Worm (Caenorhabditis elegans) whole organism, L4 larva: ENCODE measurements around the gene chil-21.
"Not testable (repeated sequence)": the region's sequence is repeated elsewhere in the genome, so short reads cannot be mapped to it uniquely, and the experiment has no call there.

ENCODE experiments used
- D1046.2 ChIP-seq: fragments of 200-800 bp; sonication (Bioruptor generic); IDR thresholded peaks from 2 replicates; pipeline ENCODE4 v1.3.6; 2022; ENCODE audit warnings: missing genetic modification characterization, missing compliant biosample characterization
- F37D6.2 ChIP-seq: sonication (generic microtip); optimal IDR thresholded peaks from 2 replicates; lab custom pipeline; 2016; ENCODE audit warnings: mild to moderate bottlenecking, missing genetic modification characterization, missing compliant biosample characterization
- F49E8.2 ChIP-seq: sonication (generic microtip); optimal IDR thresholded peaks from 2 replicates; lab custom pipeline; 2016; ENCODE audit warnings: missing compliant biosample characterization, mild to moderate bottlenecking, missing genetic modification characterization, borderline replicate concordance
- T20F7.1 ChIP-seq: fragments of 200-800 bp; sonication (Bioruptor generic); optimal IDR thresholded peaks from 2 replicates; lab custom pipeline; 2018; ENCODE audit warnings: mild to moderate bottlenecking, missing genetic modification characterization, missing compliant biosample characterization
- Y48G9A.11 ChIP-seq: fragments of 200-800 bp; sonication (Bioruptor generic); IDR thresholded peaks from 2 replicates; pipeline ENCODE4 v1.3.6; 2022; ENCODE audit warnings: missing genetic modification reagents, missing genetic modification characterization, missing compliant biosample characterization
- Y5F2A.4 ChIP-seq: fragments of 200-800 bp; sonication (Bioruptor generic); optimal IDR thresholded peaks from 2 replicates; lab custom pipeline; 2018; ENCODE audit warnings: mild to moderate bottlenecking, missing genetic modification characterization, missing compliant biosample characterization
- ZK546.5 ChIP-seq, 2 experiments: sonication (generic microtip); optimal IDR thresholded peaks; 2 replicates each; lab custom pipeline; 2017; ENCODE audit warnings: missing biosample characterization in 2 of 2, missing genetic modification characterization in 2 of 2
- aly-2 ChIP-seq: sonication (generic microtip); optimal IDR thresholded peaks from 2 replicates; lab custom pipeline; 2018; ENCODE audit warnings: missing biosample characterization, missing genetic modification characterization
- ama-1 ChIP-seq: fragments of 150-350 bp; optimal IDR thresholded peaks from 2 replicates; lab custom pipeline; 2014; ENCODE audit warnings: inconsistent platforms, mixed read lengths
- ces-1 ChIP-seq: fragments of 150-350 bp; sonication (generic microtip); optimal IDR thresholded peaks from 4 replicates; lab custom pipeline; 2014; ENCODE audit warnings: missing biosample characterization, missing genetic modification reagents, missing genetic modification characterization
- daf-19 ChIP-seq: fragments of 200-800 bp; sonication (Bioruptor generic); conservative IDR thresholded peaks from 2 replicates; pipeline ENCODE4 v1.3.6; 2022; ENCODE audit warnings: missing genetic modification characterization, missing compliant biosample characterization
- daf-8 ChIP-seq: fragments of 200-800 bp; sonication (Bioruptor generic); IDR thresholded peaks from 2 replicates; pipeline ENCODE4 v1.3.6; 2022; ENCODE audit warnings: missing genetic modification characterization, missing compliant biosample characterization
- dmd-6 ChIP-seq: fragments of 200-800 bp; sonication (Bioruptor generic); IDR thresholded peaks from 2 replicates; pipeline ENCODE4 v1.3.6; 2022; ENCODE audit warnings: missing genetic modification reagents, missing genetic modification characterization, missing compliant biosample characterization
- dmd-8 ChIP-seq: fragments of 200-800 bp; sonication (Bioruptor generic); IDR thresholded peaks from 2 replicates; pipeline ENCODE4 v1.3.6; 2022; ENCODE audit warnings: missing genetic modification characterization, missing compliant biosample characterization
- dve-1 ChIP-seq: sonication (generic microtip); optimal IDR thresholded peaks from 2 replicates; lab custom pipeline; 2017; ENCODE audit warnings: antibody characterized with exemption, mild to moderate bottlenecking, missing genetic modification characterization, missing compliant biosample characterization; ENCODE audit not compliant: insufficient read depth
- egl-43 ChIP-seq: fragments of 200-800 bp; sonication (Bioruptor generic); IDR thresholded peaks from 2 replicates; pipeline ENCODE4 v1.3.6; 2022; ENCODE audit warnings: missing genetic modification reagents, missing genetic modification characterization, missing compliant biosample characterization
- fkh-10 ChIP-seq: fragments of 150-350 bp; optimal IDR thresholded peaks from 2 replicates; lab custom pipeline; 2014; ENCODE audit warnings: missing biosample characterization, missing genetic modification reagents, missing genetic modification characterization
- gei-8 ChIP-seq: fragments of 200-800 bp; sonication (Bioruptor generic); optimal IDR thresholded peaks from 2 replicates; lab custom pipeline; 2018; ENCODE audit warnings: mild to moderate bottlenecking, missing genetic modification characterization, missing compliant biosample characterization
- hlh-11 ChIP-seq: fragments of 200-800 bp; sonication (Bioruptor generic); optimal IDR thresholded peaks from 2 replicates; lab custom pipeline; 2018; ENCODE audit warnings: mild to moderate bottlenecking, missing genetic modification characterization, missing compliant biosample characterization
- lin-1 ChIP-seq: fragments of 200-800 bp; sonication (Bioruptor generic); IDR thresholded peaks from 2 replicates; pipeline ENCODE4 v1.3.6; 2022; ENCODE audit warnings: missing genetic modification reagents, missing genetic modification characterization, missing compliant biosample characterization
- lin-15B ChIP-seq: fragments of 150-350 bp; sonication (generic microtip); optimal IDR thresholded peaks from 3 replicates; lab custom pipeline; 2014; ENCODE audit warnings: missing biosample characterization, missing genetic modification characterization
- lin-38 ChIP-seq: fragments of 200-800 bp; sonication (Bioruptor generic); IDR thresholded peaks from 2 replicates; pipeline ENCODE4 v1.3.6; 2022; ENCODE audit warnings: missing genetic modification reagents, missing genetic modification characterization, missing compliant biosample characterization
- lir-3 ChIP-seq: sonication (generic microtip); optimal IDR thresholded peaks from 2 replicates; lab custom pipeline; 2016; ENCODE audit warnings: mild to moderate bottlenecking, missing genetic modification characterization, missing compliant biosample characterization
- mdl-1 ChIP-seq, 2 experiments: fragments of 150-350 bp in 1 of 2; sonication (generic microtip) in 1 of 2; optimal IDR thresholded peaks; 2 replicates each; lab custom pipeline; 2014 to 2017; ENCODE audit warnings: missing biosample characterization in 2 of 2, missing genetic modification characterization in 2 of 2
- mxl-2 ChIP-seq: fragments of 200-800 bp; sonication (Bioruptor generic); conservative IDR thresholded peaks from 2 replicates; pipeline ENCODE4 v1.3.6; 2022; ENCODE audit warnings: missing genetic modification reagents, missing genetic modification characterization, missing compliant biosample characterization
- nhr-237 ChIP-seq: sonication (generic microtip); optimal IDR thresholded peaks from 2 replicates; lab custom pipeline; 2017; ENCODE audit warnings: missing biosample characterization, missing genetic modification characterization
- nhr-28 ChIP-seq: fragments of 150-350 bp; optimal IDR thresholded peaks from 2 replicates; lab custom pipeline; 2014; ENCODE audit warnings: missing biosample characterization, missing genetic modification characterization
- nhr-41 ChIP-seq: fragments of 200-800 bp; sonication (Bioruptor generic); IDR thresholded peaks from 2 replicates; pipeline ENCODE4 v1.3.6; 2022; ENCODE audit warnings: missing genetic modification reagents, missing genetic modification characterization, missing compliant biosample characterization
- nhr-42 ChIP-seq: fragments of 200-800 bp; sonication (Bioruptor generic); IDR thresholded peaks from 2 replicates; pipeline ENCODE4 v1.3.6; 2022; ENCODE audit warnings: missing genetic modification characterization, missing compliant biosample characterization
- nhr-6 ChIP-seq: fragments of 150-350 bp; optimal IDR thresholded peaks from 2 replicates; lab custom pipeline; 2014; ENCODE audit warnings: missing biosample characterization, missing genetic modification characterization
- php-3 ChIP-seq: fragments of 200-800 bp; sonication (Bioruptor generic); IDR thresholded peaks from 2 replicates; pipeline ENCODE4 v1.3.6; 2022; ENCODE audit warnings: missing genetic modification reagents, missing genetic modification characterization, missing compliant biosample characterization
- pqm-1 ChIP-seq: sonication (generic microtip); optimal IDR thresholded peaks from 2 replicates; lab custom pipeline; 2017; ENCODE audit warnings: missing biosample characterization, missing genetic modification characterization
- sdz-12 ChIP-seq: fragments of 200-800 bp; sonication (Bioruptor generic); optimal IDR thresholded peaks from 2 replicates; lab custom pipeline; 2018; ENCODE audit warnings: mild to moderate bottlenecking, missing genetic modification characterization, missing compliant biosample characterization
- skn-1 ChIP-seq: fragments of 150-350 bp; optimal IDR thresholded peaks from 2 replicates; lab custom pipeline; 2014; ENCODE audit warnings: missing biosample characterization, missing genetic modification characterization
- unc-62 ChIP-seq, 3 experiments: fragments of 150-350 bp in 1 of 3; sonication (generic microtip); optimal IDR thresholded peaks in 2 of 3; peaks in 1 of 3; 1 replicate in 1 of 3; 2 replicates in 2 of 3; lab custom pipeline; 2014 to 2017; ENCODE audit warnings: missing biosample characterization in 3 of 3, missing genetic modification characterization in 3 of 3, missing genetic modification reagents in 3 of 3, missing genotype in 1 of 3
- zag-1 ChIP-seq: fragments of 150-350 bp; optimal IDR thresholded peaks from 2 replicates; lab custom pipeline; 2014; ENCODE audit warnings: missing biosample characterization, missing genetic modification characterization
- zip-11 ChIP-seq: fragments of 200-800 bp; sonication (Bioruptor generic); IDR thresholded peaks from 2 replicates; pipeline ENCODE4 v1.3.6; 2022; ENCODE audit warnings: missing genetic modification characterization, missing compliant biosample characterization
- ztf-11 ChIP-seq: fragments of 150-350 bp; optimal IDR thresholded peaks from 2 replicates; lab custom pipeline; 2014; ENCODE audit warnings: missing biosample characterization, missing genetic modification characterization
- ztf-7 ChIP-seq: fragments of 150-350 bp; optimal IDR thresholded peaks from 2 replicates; lab custom pipeline; 2014; ENCODE audit warnings: missing biosample characterization, missing genetic modification characterization

chil-21 gene

DNA sequence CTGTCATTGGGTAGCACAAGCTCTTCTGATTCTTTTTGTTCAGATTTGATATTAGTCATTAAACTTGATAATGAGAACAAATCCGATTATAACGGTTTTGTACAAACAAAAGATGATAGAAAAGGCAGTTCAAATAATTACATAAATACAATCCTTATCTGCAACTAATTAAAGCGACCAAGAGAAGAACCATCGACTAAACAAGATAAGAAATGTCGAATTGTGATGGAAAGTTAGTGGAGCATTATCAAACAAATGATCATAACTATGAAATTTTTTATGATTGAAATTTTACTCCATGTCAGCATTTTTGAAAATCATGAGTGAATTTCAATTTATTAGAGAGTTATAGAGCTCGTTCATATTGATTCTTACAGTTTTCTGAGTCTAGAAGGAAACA lies 6.6 kb upstream of the chil-21 start, which contains the start of gene chil-23 (continued):
- TF ChIP-seq ces-1 (GFP tag; lab: Kevin White, UChicago) (no peak), daf-19 (no peak), lir-3 (tag; lab: Kevin White, UChicago) (no peak), Y5F2A.4 (GFP tag; lab: Kevin White, UChicago) (no peak), ztf-7 (tag; lab: Kevin White, UChicago) (no peak), sdz-12 (no peak), zag-1 (no peak), dmd-6 (GFP tag; lab: Robert Waterston, UW) (peak; percentile 89), gei-8 (GFP tag; lab: Kevin White, UChicago) (no peak), nhr-237 (no peak), T20F7.1 (peak; percentile 28), zip-11 (no peak), nhr-42 (GFP tag; lab: Robert Waterston, UW) (no peak)

ce11 chrII:9466095-9466494 lies 4.3 kb upstream of the chil-21 start, which contains the start of gene chil-22:
TSS of gene chil-22 (minus strand) at chrII:9466195.
- TF ChIP-seq daf-19 (no peak), lin-1 (GFP tag; lab: Robert Waterston, UW) (no peak), nhr-41 (GFP tag; lab: Robert Waterston, UW) (no peak), aly-2 (tag; lab: Kevin White, UChicago) (no peak), dmd-8 (GFP tag; lab: Robert Waterston, UW) (no peak), Y48G9A.11 (GFP tag; lab: Robert Waterston, UW) (no peak), F37D6.2 (tag; lab: Kevin White, UChicago) (no peak), F49E8.2 (tag; lab: Kevin White, UChicago) (no peak), mxl-2 (GFP tag; lab: Robert Waterston, UW) (no peak), lin-15B (tag; lab: Kevin White, UChicago) (no peak), unc-62 (GFP tag; optimal IDR thresholded peaks at IDR 0.05 in 1 of 2; lab: Kevin White, UChicago) (no peak), unc-62 (tag; optimal IDR thresholded peaks at IDR 0.05; lab: Kevin White, UChicago) (no peak), ama-1 (lab: Kevin White, UChicago) (no peak)

ce11 chrII:9459462-9459861 lies 2.3 kb downstream of the chil-21 start, which contains the start of gene R09D1.14:
TSS of gene R09D1.14 (minus strand) at chrII:9459562.
- not testable (repeated sequence) for TF ChIP-seq D1046.2 (GFP tag; lab: Robert Waterston, UW); daf-19; skn-1

DNA sequence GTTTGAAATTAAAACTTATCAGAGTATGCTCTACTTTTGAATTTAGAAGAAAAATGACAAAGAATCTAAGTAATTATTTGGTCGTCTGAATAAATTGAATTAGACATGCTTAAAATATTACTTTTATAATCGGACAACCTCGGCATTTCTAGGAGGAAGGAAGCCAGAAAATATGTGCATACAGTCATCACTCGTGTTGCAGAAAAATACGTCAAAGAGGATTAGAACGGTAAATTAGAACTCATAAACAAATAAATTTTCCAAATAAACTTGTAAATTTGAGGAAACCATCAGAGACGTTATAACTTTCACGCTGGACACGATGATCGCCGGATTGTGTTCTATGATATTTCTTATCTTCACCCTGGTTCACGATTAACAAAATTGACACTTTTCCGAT lies 7.5 kb downstream of the chil-21 start, which contains the start of gene chil-19:
Gene chil-19 (minus strand): TSS at position 101 of the 400 bp plus-strand sequence.
- TF ChIP-seq ama-1 (lab: Kevin White, UChicago), result no peak
- TF ChIP-seq pqm-1 (tag; lab: Kevin White, UChicago), result no peak
- TF ChIP-seq ZK546.5 (tag; optimal IDR thresholded peaks at IDR 0.05; lab: Kevin White, UChicago), result no peak
- TF ChIP-seq nhr-28 (tag; lab: Kevin White, UChicago), result no peak
- no peak for TF ChIP-seq ztf-11 (tag; lab: Kevin White, UChicago)
- no peak for TF ChIP-seq egl-43 (GFP tag; lab: Robert Waterston, UW)
- TF ChIP-seq dve-1 (tag; lab: Kevin White, UChicago), result no peak
- no peak for TF ChIP-seq hlh-11 (tag; lab: Kevin White, UChicago)
- TF ChIP-seq php-3, result no peak
- TF ChIP-seq lin-38, result no peak
- no peak for TF ChIP-seq daf-8 (GFP tag; lab: Robert Waterston, UW)
- TF ChIP-seq fkh-10 (GFP tag; lab: Kevin White, UChicago), result no peak
- TF ChIP-seq nhr-6, result no peak
- TF ChIP-seq nhr-42 (GFP tag; lab: Robert Waterston, UW), result no peak
- no peak for TF ChIP-seq lir-3 (tag; lab: Kevin White, UChicago)
- no peak for TF ChIP-seq mdl-1 (tag; optimal IDR thresholded peaks at IDR 0.05; lab: Kevin White, UChicago)
- no peak for TF ChIP-seq gei-8 (GFP tag; lab: Kevin White, UChicago)
